Worm (Caenorhabditis elegans): ENCODE results near the gene gck-2.

gck-2 gene

ce11 chrV:6796264-6796663 lies 3.8 kb upstream of the gck-2 start:
- TF ChIP-seq lim-7 (GFP tag; IDR thresholded peaks at IDR 0.05) (no peak), nhr-41 (GFP tag; IDR thresholded peaks at IDR 0.05) (no peak), egl-43 (GFP tag; IDR thresholded peaks at IDR 0.05) (no peak), Y5F2A.4 (GFP tag; optimal IDR thresholded peaks at IDR 0.05) (no peak), saeg-2 (GFP tag; IDR thresholded peaks at IDR 0.05) (no peak), ama-1 (optimal IDR thresholded peaks at IDR 0.05) (no peak), unc-62 (GFP tag; optimal IDR thresholded peaks at IDR 0.05 in 1 of 2) (no peak), unc-62 (tag; optimal IDR thresholded peaks at IDR 0.05) (no peak), zip-11 (GFP tag; IDR thresholded peaks at IDR 0.05) (no peak), F49E8.2 (tag; optimal IDR thresholded peaks at IDR 0.05; ENCODE audit: borderline replicate concordance) (no peak), fos-1 (tag; optimal IDR thresholded peaks at IDR 0.05) (no peak)

- TF ChIP-seq mxl-2 (GFP tag; conservative IDR thresholded peaks at IDR 0.05) = no peak
- no peak for TF ChIP-seq madf-5 (GFP tag; IDR thresholded peaks at IDR 0.05)
- TF ChIP-seq rbr-2 (tag; optimal IDR thresholded peaks at IDR 0.05) = peak; percentile 21
- TF ChIP-seq mes-2 (tag; optimal IDR thresholded peaks at IDR 0.05; ENCODE audit: poor library complexity, severe bottlenecking) = peak; percentile 28
- 0 out of 2 replicates have a peak, but pooled peaks have one; percentile 11 for TF ChIP-seq hmg-1.1 (GFP tag; IDR thresholded peaks at IDR 0.05)
- peak; percentile 62 for TF ChIP-seq set-16 (GFP tag; IDR thresholded peaks at IDR 0.05)
- TF ChIP-seq nhr-6 (tag; optimal IDR thresholded peaks at IDR 0.05) = no peak
Observed at ce11 chrV:6793744-6794239, 1.3 kb upstream of the gck-2 start, which contains the start of gene ZC404.1. Gene ZC404.1, plus strand, starts transcription at chrV:6794189.

DNA sequence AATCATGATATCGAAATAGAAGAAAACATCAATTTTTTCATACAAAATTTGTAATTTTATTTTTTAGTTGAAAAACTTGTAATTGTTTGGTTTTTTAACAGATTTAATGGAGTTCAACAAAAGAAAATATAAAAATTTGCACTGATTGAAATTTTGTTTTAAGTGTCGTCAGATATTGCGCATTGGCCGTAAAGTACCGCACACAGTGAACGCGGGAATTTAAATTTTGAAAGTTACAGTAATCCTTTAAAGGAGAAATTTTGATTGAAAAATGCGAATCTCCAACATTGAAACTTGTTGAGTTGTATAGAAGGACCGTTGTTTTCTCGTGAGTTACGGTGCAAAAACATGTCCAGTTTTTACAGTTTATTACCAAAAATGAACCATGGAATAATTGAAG lies 508 bp upstream of the gck-2 start:
- TF ChIP-seq lsy-2 (tag; optimal IDR thresholded peaks at IDR 0.05) (peak in 1 of 2 experiments; percentile 8), Y48G9A.11 (GFP tag; IDR thresholded peaks at IDR 0.05) (no peak)

DNA sequence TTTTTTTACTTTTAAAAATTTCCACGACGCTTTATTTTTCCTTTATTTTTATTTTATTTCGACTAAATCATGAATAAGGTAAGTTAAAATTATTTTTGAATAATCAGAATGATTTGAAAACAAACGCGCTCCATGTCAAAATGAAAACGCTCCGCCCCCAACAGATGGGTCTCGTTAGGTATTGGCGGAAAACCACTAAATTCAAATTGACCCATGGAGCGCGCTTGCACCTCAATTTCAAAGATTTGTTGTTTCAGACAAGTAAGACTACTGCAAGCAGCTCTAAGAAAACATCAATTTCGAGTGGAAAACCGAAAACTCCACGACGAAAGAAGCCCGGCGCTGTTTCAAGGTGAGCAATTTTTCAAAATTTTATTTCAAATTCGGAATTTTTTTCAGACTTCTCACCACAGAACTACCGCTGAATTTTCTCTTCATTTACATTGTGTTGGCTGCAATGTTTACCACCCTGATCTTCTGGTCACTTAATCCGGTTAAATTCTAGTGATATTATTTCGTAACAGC lies 4.5 kb downstream of the gck-2 start, which contains the start of gene ZC404.2:
Gene ZC404.2, plus strand, starts transcription at position 47 of the 525 bp plus-strand sequence.
- TF ChIP-seq mep-1 (tag; optimal IDR thresholded peaks at IDR 0.05) (no peak), mes-2 (tag; optimal IDR thresholded peaks at IDR 0.05; ENCODE audit: poor library complexity, severe bottlenecking) (peak; percentile 5), pha-4 (GFP tag; IDR thresholded peaks at IDR 0.05) (0 out of 2 replicates have a peak, but pooled peaks have one; percentile 7), pha-4 (tag; optimal IDR thresholded peaks at IDR 0.05) (no peak), lin-38 (GFP tag; IDR thresholded peaks at IDR 0.05) (peak; percentile 37; the same call in 1 of the 2 replicates), F10B5.3 (tag; optimal IDR thresholded peaks at IDR 0.05) (peak; percentile 32), madf-5 (GFP tag; IDR thresholded peaks at IDR 0.05) (0 out of 4 replicates have a peak, but pooled peaks of 1 of the 2 experiments have one; percentile 35)

DNA sequence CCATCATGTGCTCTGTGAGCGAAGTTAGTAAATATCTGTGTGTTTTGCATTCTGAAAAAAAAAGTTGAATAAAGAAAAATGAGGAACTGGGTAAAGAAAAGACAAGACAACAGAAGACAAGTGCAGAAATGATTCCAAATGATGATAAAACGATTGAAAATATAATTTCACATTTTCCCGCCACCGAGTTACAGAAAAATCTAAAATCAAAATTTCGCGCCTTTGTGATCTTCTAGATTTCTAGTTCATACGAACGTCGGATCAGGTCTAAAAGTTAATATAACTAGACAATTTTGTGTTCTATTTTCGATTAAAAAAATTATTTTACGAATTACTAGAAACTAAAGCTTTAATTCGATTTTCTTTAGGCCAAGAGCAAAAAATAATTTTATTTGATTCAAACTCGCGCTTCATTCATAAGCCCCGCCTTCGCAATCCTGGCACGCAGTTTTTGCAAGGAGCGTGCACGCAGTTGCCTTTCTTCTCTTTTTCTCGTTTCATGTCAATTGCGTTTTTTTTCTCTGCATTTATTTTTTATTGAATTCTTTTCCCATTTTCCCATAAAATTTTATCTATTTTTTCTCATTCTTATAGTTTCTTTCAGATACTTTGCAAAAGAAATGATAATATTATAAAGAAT lies 7.5 kb downstream of the gck-2 start, which contains the start of the genes spn-4 and spe-39:
Gene spn-4, minus strand, starts transcription at position 51 of the 640 bp plus-strand sequence.
Gene spe-39, plus strand, starts transcription at position 599 of the 640 bp plus-strand sequence.
- no peak for TF ChIP-seq unc-62 (GFP tag; optimal IDR thresholded peaks at IDR 0.05 in 1 of 2)
- TF ChIP-seq unc-62 (tag; optimal IDR thresholded peaks at IDR 0.05) = no peak
- peak; percentile 73 for TF ChIP-seq lin-38 (GFP tag; IDR thresholded peaks at IDR 0.05)
- TF ChIP-seq madf-9 (GFP tag; conservative IDR thresholded peaks at IDR 0.05) = 0 out of 2 replicates have a peak, but pooled peaks have one; percentile 21
- peak; percentile 76 for TF ChIP-seq nhr-6 (tag; optimal IDR thresholded peaks at IDR 0.05)
- TF ChIP-seq nhr-25 (tag; optimal IDR thresholded peaks at IDR 0.05; ENCODE audit: borderline replicate concordance, insufficient read depth) = no peak
- no peak for TF ChIP-seq ZK337.2 (GFP tag; IDR thresholded peaks at IDR 0.05)
- peak; percentile 33 for TF ChIP-seq unc-130 (GFP tag; optimal IDR thresholded peaks at IDR 0.05)
- TF ChIP-seq mxl-2 (GFP tag; conservative IDR thresholded peaks at IDR 0.05) = no peak
- no peak for TF ChIP-seq dve-1 (tag; optimal IDR thresholded peaks at IDR 0.05; ENCODE audit: insufficient read depth)
- peak; percentile 57 for TF ChIP-seq T26A8.4 (GFP tag; IDR thresholded peaks at IDR 0.05)
- no peak for TF ChIP-seq tag-97 (GFP tag; IDR thresholded peaks at IDR 0.05)
- TF ChIP-seq arid-1 (GFP tag; conservative IDR thresholded peaks at IDR 0.05) = no peak
- no peak for TF ChIP-seq pqm-1 (tag; optimal IDR thresholded peaks at IDR 0.05)
- no peak for TF ChIP-seq attf-4 (tag; optimal IDR thresholded peaks at IDR 0.05)
- no peak for TF ChIP-seq nhr-237 (tag; optimal IDR thresholded peaks at IDR 0.05)
- TF ChIP-seq cey-2 (tag; optimal IDR thresholded peaks at IDR 0.05; ENCODE audit: borderline replicate concordance, insufficient read depth) = no peak
- no peak for TF ChIP-seq ceh-28 (tag; optimal IDR thresholded peaks at IDR 0.05)
- peak; percentile 26 for TF ChIP-seq nhr-77 (tag; optimal IDR thresholded peaks at IDR 0.05)
- no peak for TF ChIP-seq jun-1 (tag; optimal IDR thresholded peaks at IDR 0.05)
- no peak for TF ChIP-seq zfp-3 (GFP tag; conservative IDR thresholded peaks at IDR 0.05)
